Worm (Caenorhabditis elegans) whole organism, late embryonic: ENCODE measurements around the gene ZK688.12.

Experiments
- C38D4.7 ChIP-seq: fragments of 200-800 bp; sonication (Bioruptor generic); optimal IDR thresholded peaks from 2 replicates; lab custom pipeline; 2018; ENCODE audit warnings: mild to moderate bottlenecking, missing genetic modification characterization, moderate library complexity, missing compliant biosample characterization
- T23F11.4 ChIP-seq: fragments of 200-800 bp; sonication (Bioruptor generic); optimal IDR thresholded peaks from 2 replicates; lab custom pipeline; 2018; ENCODE audit warnings: mild to moderate bottlenecking, missing genetic modification characterization, missing compliant biosample characterization
- ceh-34 ChIP-seq: sonication (generic microtip); optimal IDR thresholded peaks from 2 replicates; lab custom pipeline; 2016; ENCODE audit warnings: mild to moderate bottlenecking, missing genetic modification characterization, missing compliant biosample characterization
- elt-2 ChIP-seq: sonication (generic microtip); optimal IDR thresholded peaks from 2 replicates; lab custom pipeline; 2016; ENCODE audit warnings: missing genetic modification reagents, missing genetic modification characterization, missing compliant biosample characterization
- lim-6 ChIP-seq: sonication (generic microtip); optimal IDR thresholded peaks from 2 replicates; lab custom pipeline; 2016; ENCODE audit warnings: missing genetic modification characterization, missing compliant biosample characterization
- nfya-1 ChIP-seq: sonication (generic microtip); optimal IDR thresholded peaks from 2 replicates; lab custom pipeline; 2017; ENCODE audit warnings: missing genetic modification characterization, mild to moderate bottlenecking, missing compliant biosample characterization, antibody characterized with exemption, moderate library complexity
- odd-2 ChIP-seq: sonication (generic microtip); optimal IDR thresholded peaks from 2 replicates; lab custom pipeline; 2017; ENCODE audit warnings: antibody characterized with exemption, mild to moderate bottlenecking, missing genetic modification characterization, missing compliant biosample characterization
- pqm-1 ChIP-seq: sonication (generic microtip); optimal IDR thresholded peaks from 2 replicates; lab custom pipeline; 2016; ENCODE audit warnings: missing genetic modification characterization, missing compliant biosample characterization
- sdc-2 ChIP-seq: sonication (generic microtip); optimal IDR thresholded peaks from 2 replicates; lab custom pipeline; 2016; ENCODE audit warnings: missing genotype, missing genetic modification characterization, missing compliant biosample characterization

DNA sequence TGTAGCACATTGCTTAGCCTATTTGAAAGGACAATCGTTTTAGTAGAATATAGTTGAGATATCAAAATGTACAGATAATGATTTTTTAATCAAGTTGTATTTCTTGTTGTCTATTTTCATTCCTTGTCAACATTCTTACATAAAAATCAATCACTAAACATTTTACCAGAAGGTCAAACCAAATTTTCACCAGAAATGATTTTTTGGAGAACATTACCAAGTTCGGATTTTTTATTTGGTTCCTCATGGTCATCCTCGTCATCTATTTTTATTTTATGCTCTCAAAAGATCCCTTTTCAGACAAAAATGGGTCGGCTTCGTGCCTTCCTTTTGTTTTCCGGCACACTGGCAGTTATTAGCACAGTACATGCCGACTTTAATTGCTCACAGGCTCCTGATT, 39.9 kb downstream of the ZK688.12 start, which contains the start of gene tyr-1:
- TF ChIP-seq ceh-34 = no peak
- TF ChIP-seq lim-6 (tag; lab: Kevin White, UChicago) = no peak
- no peak for TF ChIP-seq T23F11.4 (GFP tag; lab: Kevin White, UChicago)
- no peak for TF ChIP-seq nfya-1 (tag; lab: Kevin White, UChicago)
- TF ChIP-seq sdc-2 (tag; lab: Kevin White, UChicago) = no peak
- no peak for TF ChIP-seq C38D4.7 (GFP tag; lab: Kevin White, UChicago)
- no peak for TF ChIP-seq pqm-1
- TF ChIP-seq odd-2 (tag; lab: Kevin White, UChicago) = no peak
- TF ChIP-seq elt-2 (tag; lab: Kevin White, UChicago) = no peak
